Fruit fly (Drosophila melanogaster) whole organism, embryonic: ENCODE results near the gene asun.
A peak's percentile ranks its signal among the peaks of the same experiment; 100 is the strongest.

ENCODE experiments used
- Abd-B ChIP-seq: fragments of 200-800 bp; sonication (Bioruptor generic); optimal IDR thresholded peaks from 2 replicates; lab custom pipeline; 2018; ENCODE audit warnings: missing biosample characterization, mild to moderate bottlenecking, missing genetic modification characterization, moderate library complexity
- Adf1 ChIP-seq: fragments of 200-800 bp; sonication (Bioruptor generic); IDR thresholded peaks from 2 replicates; pipeline ENCODE4 v1.3.6; 2022; ENCODE audit warnings: missing biosample characterization, missing genetic modification characterization
- Atf6 ChIP-seq: fragments of 200-800 bp; sonication (Bioruptor generic); IDR thresholded peaks from 2 replicates; pipeline ENCODE4 v1.3.6; 2022; ENCODE audit warnings: missing biosample characterization, missing genetic modification characterization
- CG11247 ChIP-seq: fragments of 200-800 bp; sonication (Bioruptor generic); IDR thresholded peaks from 2 replicates; pipeline ENCODE4 v1.3.6; 2022; ENCODE audit warnings: missing biosample characterization, missing genetic modification characterization
- CG11504 ChIP-seq: fragments of 200-800 bp; sonication (Bioruptor generic); optimal IDR thresholded peaks from 3 replicates; lab custom pipeline; 2019; ENCODE audit warnings: missing biosample characterization, mild to moderate bottlenecking, missing genetic modification characterization, moderate library complexity
- CG12071 ChIP-seq: fragments of 200-800 bp; sonication (Bioruptor generic); optimal IDR thresholded peaks from 3 replicates; lab custom pipeline; 2018; ENCODE audit warnings: missing biosample characterization, mild to moderate bottlenecking, missing genetic modification characterization
- CG13775 ChIP-seq: fragments of 200-800 bp; sonication (Bioruptor generic); optimal IDR thresholded peaks from 3 replicates; lab custom pipeline; 2017; ENCODE audit warnings: missing biosample characterization, mild to moderate bottlenecking, missing genetic modification characterization
- CG15479 ChIP-seq: fragments of 200-800 bp; sonication (Bioruptor generic); optimal IDR thresholded peaks from 3 replicates; lab custom pipeline; 2019; ENCODE audit warnings: missing biosample characterization, mild to moderate bottlenecking, missing genetic modification characterization, moderate library complexity
- CG17361 ChIP-seq: fragments of 200-800 bp; sonication (Bioruptor generic); IDR thresholded peaks from 3 replicates; pipeline ENCODE4 v1.3.6; 2022; ENCODE audit warnings: missing biosample characterization, missing genetic modification characterization
- CG18262 ChIP-seq: fragments of 200-800 bp; optimal IDR thresholded peaks from 3 replicates; lab custom pipeline; 2019; ENCODE audit warnings: missing biosample characterization, mild to moderate bottlenecking, missing genetic modification characterization, moderate library complexity
- CG3847 ChIP-seq: fragments of 200-800 bp; sonication (Bioruptor generic); IDR thresholded peaks from 2 replicates; pipeline ENCODE4 v1.3.6; 2022; ENCODE audit warnings: missing biosample characterization, missing genetic modification characterization
- CG4404 ChIP-seq: fragments of 200-800 bp; sonication (Bioruptor generic); IDR thresholded peaks from 2 replicates; pipeline ENCODE4 v1.3.6; 2022; ENCODE audit warnings: missing biosample characterization, missing genetic modification characterization
- CG4707 ChIP-seq: fragments of 200-800 bp; sonication (Bioruptor generic); optimal IDR thresholded peaks from 2 replicates; lab custom pipeline; 2018; ENCODE audit warnings: missing biosample characterization, mild to moderate bottlenecking, missing genetic modification characterization, moderate library complexity
- CG5245 ChIP-seq: fragments of 200-800 bp; sonication (Bioruptor generic); optimal IDR thresholded peaks from 3 replicates; lab custom pipeline; 2016; ENCODE audit warnings: missing biosample characterization, missing genetic modification characterization
- CG6683 ChIP-seq: fragments of 200-800 bp; sonication (Bioruptor generic); optimal IDR thresholded peaks from 2 replicates; lab custom pipeline; 2017; ENCODE audit warnings: missing biosample characterization, mild to moderate bottlenecking, missing genetic modification characterization, missing genetic modification reagents
- CG8290 ChIP-seq, 3 experiments: fragments of 200-800 bp; sonication (Bioruptor generic); optimal IDR thresholded peaks; 2 replicates each; lab custom pipeline; 2016 to 2019; ENCODE audit warnings: missing biosample characterization in 3 of 3, missing genetic modification characterization in 3 of 3, mild to moderate bottlenecking in 2 of 3, moderate library complexity in 1 of 3
- CG8478 ChIP-seq: fragments of >200 bp; optimal IDR thresholded peaks from 2 replicates; lab custom pipeline; 2018
- CHES-1-like ChIP-seq: fragments of 200-800 bp; sonication (Bioruptor generic); optimal IDR thresholded peaks from 2 replicates; lab custom pipeline; 2016; ENCODE audit warnings: missing biosample characterization, missing genetic modification characterization
- CrebB ChIP-seq: fragments of 200-800 bp; sonication (Bioruptor generic); optimal IDR thresholded peaks from 3 replicates; lab custom pipeline; 2018; ENCODE audit warnings: missing biosample characterization, mild to moderate bottlenecking, missing genetic modification characterization
- Dad ChIP-seq: fragments of 200-800 bp; sonication (Bioruptor generic); optimal IDR thresholded peaks from 3 replicates; lab custom pipeline; 2016; ENCODE audit warnings: missing biosample characterization, missing genetic modification characterization
- Deaf1 ChIP-seq: fragments of 200-800 bp; optimal IDR thresholded peaks from 3 replicates; lab custom pipeline; 2019; ENCODE audit warnings: missing biosample characterization, mild to moderate bottlenecking, missing genetic modification characterization, moderate library complexity
- Ets65A ChIP-seq: fragments of 200-800 bp; sonication (Bioruptor generic); peaks from one replicate; lab custom pipeline; 2016; ENCODE audit warnings: missing biosample characterization, missing genetic modification characterization
- Fer1 ChIP-seq: fragments of 200-800 bp; sonication (Bioruptor generic); optimal IDR thresholded peaks from 2 replicates; lab custom pipeline; 2017; ENCODE audit warnings: missing biosample characterization, mild to moderate bottlenecking, missing genetic modification characterization
- Hand ChIP-seq: fragments of 200-800 bp; sonication (Bioruptor generic); optimal IDR thresholded peaks from 2 replicates; lab custom pipeline; 2017; ENCODE audit warnings: mild to moderate bottlenecking, missing biosample characterization, missing genetic modification reagents, missing genetic modification characterization
- Kr ChIP-seq: fragments of 200-800 bp; sonication (Bioruptor generic); optimal IDR thresholded peaks from 2 replicates; lab custom pipeline; 2017; ENCODE audit warnings: missing biosample characterization, mild to moderate bottlenecking, missing genetic modification characterization
- Lhr ChIP-seq: fragments of 200-800 bp; sonication (Bioruptor generic); optimal IDR thresholded peaks from 3 replicates; lab custom pipeline; 2017; ENCODE audit warnings: mild to moderate bottlenecking, missing biosample characterization, missing genetic modification reagents, missing genetic modification characterization
- Max ChIP-seq: fragments of 200-800 bp; sonication (Bioruptor generic); optimal IDR thresholded peaks from 2 replicates; lab custom pipeline; 2016; ENCODE audit warnings: missing biosample characterization, mild to moderate bottlenecking, missing genetic modification characterization
- Nf-YB ChIP-seq: fragments of 200-800 bp; sonication (Bioruptor generic); optimal IDR thresholded peaks from 3 replicates; lab custom pipeline; 2019; ENCODE audit warnings: missing biosample characterization, mild to moderate bottlenecking, missing genetic modification characterization, moderate library complexity
- Side ChIP-seq: fragments of 200-800 bp; sonication (Bioruptor generic); optimal IDR thresholded peaks from 2 replicates; lab custom pipeline; 2016; ENCODE audit warnings: missing biosample characterization, missing genetic modification characterization
- ara ChIP-seq: fragments of 200-800 bp; sonication (Bioruptor generic); IDR thresholded peaks from 2 replicates; pipeline ENCODE4 v1.3.6; 2022; ENCODE audit warnings: missing biosample characterization, missing genetic modification characterization
- bcd ChIP-seq: fragments of 200-800 bp; sonication (Bioruptor generic); optimal IDR thresholded peaks from 2 replicates; lab custom pipeline; 2017; ENCODE audit warnings: missing biosample characterization, mild to moderate bottlenecking, missing genetic modification characterization
- cas ChIP-seq: fragments of 200-800 bp; sonication (Bioruptor generic); IDR thresholded peaks from 2 replicates; pipeline ENCODE4 v1.3.6; 2022; ENCODE audit warnings: missing biosample characterization, missing genetic modification characterization
- chn ChIP-seq: fragments of 200-800 bp; sonication (Bioruptor generic); optimal IDR thresholded peaks from 2 replicates; lab custom pipeline; 2016; ENCODE audit warnings: missing biosample characterization, missing genetic modification characterization
- corto ChIP-seq: fragments of 200-800 bp; sonication (Bioruptor generic); optimal IDR thresholded peaks from 2 replicates; lab custom pipeline; 2016; ENCODE audit warnings: missing biosample characterization, mild to moderate bottlenecking, missing genetic modification characterization, moderate library complexity
- h ChIP-seq: fragments of >200 bp; optimal IDR thresholded peaks from 2 replicates; lab custom pipeline; 2017
- hb ChIP-seq: fragments of 200-800 bp; sonication (Bioruptor generic); IDR thresholded peaks from 3 replicates; pipeline ENCODE4 v1.3.6; 2022; ENCODE audit warnings: missing biosample characterization, missing genetic modification characterization; ENCODE audit not compliant: partially characterized antibody
- her ChIP-seq: fragments of 200-800 bp; sonication (Bioruptor generic); optimal IDR thresholded peaks from 2 replicates; lab custom pipeline; 2016; ENCODE audit warnings: missing biosample characterization, missing genetic modification characterization
- hth ChIP-seq: fragments of >200 bp; optimal IDR thresholded peaks from 2 replicates; lab custom pipeline; 2017; ENCODE audit warnings: inconsistent platforms
- kay ChIP-seq: fragments of 200-800 bp; sonication (Bioruptor generic); optimal IDR thresholded peaks from 2 replicates; lab custom pipeline; 2016; ENCODE audit warnings: missing biosample characterization, missing genetic modification characterization
- nerfin-1 ChIP-seq: fragments of 200-800 bp; sonication (Bioruptor generic); optimal IDR thresholded peaks from 3 replicates; lab custom pipeline; 2019; ENCODE audit warnings: missing biosample characterization, mild to moderate bottlenecking, missing genetic modification characterization, moderate library complexity
- pfk ChIP-seq: fragments of 200-800 bp; sonication (Bioruptor generic); optimal IDR thresholded peaks from 2 replicates; lab custom pipeline; 2018; ENCODE audit warnings: missing biosample characterization, mild to moderate bottlenecking, missing genetic modification characterization, moderate library complexity
- pros ChIP-seq: fragments of 200-800 bp; sonication (Bioruptor generic); optimal IDR thresholded peaks from 3 replicates; lab custom pipeline; 2019; ENCODE audit warnings: missing biosample characterization, mild to moderate bottlenecking, missing genetic modification characterization, moderate library complexity
- sd ChIP-seq: fragments of 200-800 bp; sonication (Bioruptor generic); optimal IDR thresholded peaks from 3 replicates; lab custom pipeline; 2018; ENCODE audit warnings: missing biosample characterization, mild to moderate bottlenecking, missing genetic modification characterization, moderate library complexity
- sima ChIP-seq: fragments of 200-800 bp; sonication (Bioruptor generic); optimal IDR thresholded peaks from 2 replicates; lab custom pipeline; 2016; ENCODE audit warnings: missing biosample characterization, missing genetic modification characterization
- slbo ChIP-seq: fragments of 200-800 bp; sonication (Bioruptor generic); IDR thresholded peaks from 2 replicates; pipeline ENCODE4 v1.3.6; 2022; ENCODE audit warnings: missing biosample characterization, missing genetic modification characterization
- slp2 ChIP-seq: fragments of 200-800 bp; sonication (Bioruptor generic); optimal IDR thresholded peaks from 2 replicates; lab custom pipeline; 2016; ENCODE audit warnings: missing biosample characterization, missing genetic modification characterization
- sqz ChIP-seq: fragments of 200-800 bp; sonication (Bioruptor generic); optimal IDR thresholded peaks from 3 replicates; lab custom pipeline; 2018; ENCODE audit warnings: missing biosample characterization, mild to moderate bottlenecking, missing genetic modification characterization
- tio ChIP-seq: fragments of 200-800 bp; sonication (Bioruptor generic); optimal IDR thresholded peaks from 2 replicates; lab custom pipeline; 2017; ENCODE audit warnings: missing biosample characterization, missing genetic modification characterization, inconsistent platforms
- wek ChIP-seq: fragments of 200-800 bp; sonication (Bioruptor generic); optimal IDR thresholded peaks from 3 replicates; lab custom pipeline; 2018; ENCODE audit warnings: missing biosample characterization, mild to moderate bottlenecking, missing genetic modification characterization, moderate library complexity
- zfh1 ChIP-seq: fragments of 200-800 bp; sonication (Bioruptor generic); IDR thresholded peaks from 3 replicates; pipeline ENCODE4 v1.3.6; 2022; ENCODE audit warnings: missing biosample characterization, missing genetic modification characterization

The asun gene

DNA sequence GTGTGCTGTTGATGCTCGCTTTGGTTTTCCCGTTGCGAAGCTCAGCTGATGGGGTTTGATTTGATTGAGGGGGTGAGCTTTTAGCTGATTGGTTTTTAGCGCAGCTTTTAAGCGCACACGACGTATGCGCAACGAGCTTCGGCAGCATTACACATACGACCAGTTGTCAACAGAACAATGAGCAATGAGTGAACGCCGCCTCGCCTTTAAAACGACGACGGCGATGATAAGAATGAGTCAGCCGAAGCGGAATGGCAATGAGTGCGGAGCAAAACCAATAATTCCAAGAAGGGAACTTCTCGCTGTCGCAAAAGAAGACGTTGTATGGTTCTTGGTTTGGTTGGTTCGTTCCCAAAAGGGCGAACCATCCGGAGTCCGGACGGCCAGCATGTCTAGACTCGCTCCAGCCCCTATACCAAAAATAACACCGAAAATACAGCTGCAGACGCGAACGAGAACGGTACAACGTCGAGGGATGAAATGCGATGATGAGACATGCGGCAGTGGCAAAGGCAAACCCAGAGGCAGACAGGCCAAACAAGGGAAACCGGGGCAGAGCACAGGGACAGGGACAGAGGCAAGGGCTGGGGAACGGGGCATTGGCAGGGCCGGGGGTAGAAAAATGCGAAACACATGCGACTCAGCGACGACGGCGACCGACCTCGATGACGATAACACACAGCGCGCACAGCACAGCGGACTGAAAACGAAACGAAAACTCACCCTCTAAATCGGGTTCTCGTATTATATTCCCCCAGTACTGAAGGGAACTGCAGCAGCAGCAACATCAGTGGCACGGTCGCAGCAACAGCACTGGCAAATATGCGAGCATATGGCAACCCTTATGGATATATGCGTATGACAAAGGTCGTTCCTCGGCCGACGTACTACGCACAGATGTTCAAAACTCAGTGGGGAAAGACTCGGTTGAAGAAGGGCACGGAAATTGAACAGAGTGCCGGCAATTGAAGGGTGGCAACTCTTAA, 9.2 kb upstream of the asun start (continued):
- TF ChIP-seq Atf6: no peak
- no peak for TF ChIP-seq hb
- TF ChIP-seq CrebB: no peak
- no peak for TF ChIP-seq CG8478 (lab: Kevin White, UChicago)
- TF ChIP-seq ara (GFP tag; lab: Robert Waterston, UW): no peak
- TF ChIP-seq CG11247 (GFP tag; lab: Robert Waterston, UW): no peak
- no peak for TF ChIP-seq hth (lab: Kevin White, UChicago)
- no peak for TF ChIP-seq Abd-B (GFP tag; lab: Kevin White, UChicago)
- no peak for TF ChIP-seq zfh1
- peak; percentile 34 for TF ChIP-seq chn (GFP tag; lab: Kevin White, UChicago)
- TF ChIP-seq nerfin-1 (tag; lab: Kevin White, UChicago): peak; percentile 20
- TF ChIP-seq tio (GFP tag; lab: Kevin White, UChicago): no peak
- TF ChIP-seq corto (GFP tag; lab: Kevin White, UChicago): no peak
- no peak for TF ChIP-seq CG4404 (GFP tag; lab: Robert Waterston, UW)
- TF ChIP-seq h (lab: Kevin White, UChicago): no peak
- no peak for TF ChIP-seq slbo
- no peak for TF ChIP-seq CG6683 (GFP tag; lab: Kevin White, UChicago)
- TF ChIP-seq CG11504 (tag; lab: Kevin White, UChicago): peak; percentile 13
- TF ChIP-seq CHES-1-like (GFP tag; lab: Kevin White, UChicago): no peak
- peak; percentile 20 for TF ChIP-seq Hand (GFP tag; lab: Kevin White, UChicago)
- TF ChIP-seq sd (tag; lab: Kevin White, UChicago): peak; percentile 50
- no peak for TF ChIP-seq CG4707 (GFP tag; lab: Kevin White, UChicago)
- TF ChIP-seq Nf-YB (GFP tag; lab: Kevin White, UChicago): no peak
- peak; percentile 57 for TF ChIP-seq Fer1
- peak; percentile 11 for TF ChIP-seq Ets65A (GFP tag; lab: Kevin White, UChicago)
- no peak for TF ChIP-seq Max (GFP tag; lab: Kevin White, UChicago)
- peak; percentile 23 for TF ChIP-seq Kr
- TF ChIP-seq CG5245 (GFP tag; lab: Kevin White, UChicago): peak; percentile 11
- TF ChIP-seq CG8290 (GFP tag; optimal IDR thresholded peaks at IDR 0.05; lab: Kevin White, UChicago): peak; percentile 45
- peak; percentile 2 to 66 for TF ChIP-seq CG8290 (tag; optimal IDR thresholded peaks at IDR 0.05; lab: Kevin White, UChicago)
- TF ChIP-seq wek (GFP tag; lab: Kevin White, UChicago): peak; percentile 18
- TF ChIP-seq Lhr (GFP tag; lab: Kevin White, UChicago): no peak
- TF ChIP-seq CG3847 (GFP tag; lab: Robert Waterston, UW): no peak
- TF ChIP-seq CG12071: no peak
- peak; percentile 10 for TF ChIP-seq bcd
- no peak for TF ChIP-seq sima (GFP tag; lab: Kevin White, UChicago)
- TF ChIP-seq cas (GFP tag; lab: Robert Waterston, UW): no peak
- TF ChIP-seq kay (GFP tag; lab: Kevin White, UChicago): peak; percentile 72
- peak; percentile 84 for TF ChIP-seq pfk (GFP tag; lab: Kevin White, UChicago)
- peak; percentile 60 for TF ChIP-seq CG15479
- no peak for TF ChIP-seq CG17361 (GFP tag; lab: Robert Waterston, UW)
- TF ChIP-seq her (GFP tag; lab: Kevin White, UChicago): peak; percentile 14
- TF ChIP-seq Dad: peak; percentile 20
- TF ChIP-seq Side (GFP tag; lab: Kevin White, UChicago): no peak
- TF ChIP-seq Adf1: no peak
- no peak for TF ChIP-seq CG13775
- TF ChIP-seq CG18262 (tag; lab: Kevin White, UChicago): no peak
- peak; percentile 89 for TF ChIP-seq Deaf1
- peak; percentile 7 for TF ChIP-seq sqz
- TF ChIP-seq pros (GFP tag; lab: Kevin White, UChicago): peak; percentile 99
- no peak for TF ChIP-seq slp2 (GFP tag; lab: Kevin White, UChicago)
